Worm (Caenorhabditis elegans): ENCODE results near the gene scp-1.

DNA sequence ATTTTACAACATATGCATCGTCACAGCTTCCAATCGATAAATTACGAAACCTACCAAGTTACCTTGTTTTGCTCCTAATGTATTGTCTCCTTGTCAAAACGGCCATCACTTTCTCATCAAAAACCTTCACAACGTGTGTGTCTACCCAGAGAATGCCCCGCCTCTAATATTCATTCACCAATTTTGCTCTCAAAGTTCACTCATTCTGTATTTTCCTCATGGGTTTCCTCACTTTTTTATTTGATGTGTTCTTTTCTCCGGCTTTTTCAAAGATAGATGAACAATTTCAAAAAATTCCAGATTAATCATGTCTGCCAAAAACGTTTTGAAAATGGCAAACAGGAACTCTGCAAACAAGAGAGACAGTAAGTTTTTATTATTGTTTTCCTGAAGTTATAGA lies 51.4 kb downstream of the scp-1 start, which contains the start of gene C06C3.7:
- TF ChIP-seq nhr-11 (tag; optimal IDR thresholded peaks at IDR 0.05) (no peak), ceh-82 (tag; optimal IDR thresholded peaks at IDR 0.05) (no peak)
